Worm (Caenorhabditis elegans) whole organism, L2 larva: ENCODE data around the gene Y41G9A.6.

Experiments used
- ZK546.5 ChIP-seq: sonication (generic microtip); optimal IDR thresholded peaks from 2 replicates; lab custom pipeline; 2017; ENCODE audit warnings: missing biosample characterization, missing genetic modification characterization
- aly-2 ChIP-seq: fragments of 150-350 bp; optimal IDR thresholded peaks from 2 replicates; lab custom pipeline; 2014; ENCODE audit warnings: missing biosample characterization, missing genetic modification characterization
- ceh-82 ChIP-seq: fragments of 150-350 bp; optimal IDR thresholded peaks from 2 replicates; lab custom pipeline; 2014; ENCODE audit warnings: missing biosample characterization, missing genetic modification characterization
- elt-1 ChIP-seq: fragments of 150-350 bp; optimal IDR thresholded peaks from 2 replicates; lab custom pipeline; 2014; ENCODE audit warnings: missing biosample characterization, missing genetic modification characterization
- fos-1 ChIP-seq: fragments of 150-350 bp; optimal IDR thresholded peaks from 2 replicates; lab custom pipeline; 2014; ENCODE audit warnings: missing biosample characterization, missing genetic modification characterization
- lin-13 ChIP-seq: fragments of 150-350 bp; optimal IDR thresholded peaks from 2 replicates; lab custom pipeline; 2014; ENCODE audit warnings: missing biosample characterization, missing genetic modification reagents, missing genetic modification characterization
- mbf-1 ChIP-seq: sonication (generic microtip); optimal IDR thresholded peaks from 2 replicates; lab custom pipeline; 2017; ENCODE audit warnings: missing biosample characterization, missing genetic modification characterization
- nhr-23 ChIP-seq: fragments of 150-350 bp; optimal IDR thresholded peaks from 2 replicates; lab custom pipeline; 2014; ENCODE audit warnings: missing biosample characterization, missing genetic modification reagents, missing genetic modification characterization
- skn-1 ChIP-seq: sonication (generic microtip); optimal IDR thresholded peaks from 2 replicates; lab custom pipeline; 2017; ENCODE audit warnings: missing biosample characterization, missing genetic modification characterization
- snpc-4 ChIP-seq: fragments of 150-350 bp; optimal IDR thresholded peaks from 2 replicates; lab custom pipeline; 2014; ENCODE audit warnings: missing biosample characterization, missing genetic modification characterization
- ztf-11 ChIP-seq: sonication (generic microtip); optimal IDR thresholded peaks from 2 replicates; lab custom pipeline; 2017; ENCODE audit warnings: missing biosample characterization, missing genetic modification characterization

DNA sequence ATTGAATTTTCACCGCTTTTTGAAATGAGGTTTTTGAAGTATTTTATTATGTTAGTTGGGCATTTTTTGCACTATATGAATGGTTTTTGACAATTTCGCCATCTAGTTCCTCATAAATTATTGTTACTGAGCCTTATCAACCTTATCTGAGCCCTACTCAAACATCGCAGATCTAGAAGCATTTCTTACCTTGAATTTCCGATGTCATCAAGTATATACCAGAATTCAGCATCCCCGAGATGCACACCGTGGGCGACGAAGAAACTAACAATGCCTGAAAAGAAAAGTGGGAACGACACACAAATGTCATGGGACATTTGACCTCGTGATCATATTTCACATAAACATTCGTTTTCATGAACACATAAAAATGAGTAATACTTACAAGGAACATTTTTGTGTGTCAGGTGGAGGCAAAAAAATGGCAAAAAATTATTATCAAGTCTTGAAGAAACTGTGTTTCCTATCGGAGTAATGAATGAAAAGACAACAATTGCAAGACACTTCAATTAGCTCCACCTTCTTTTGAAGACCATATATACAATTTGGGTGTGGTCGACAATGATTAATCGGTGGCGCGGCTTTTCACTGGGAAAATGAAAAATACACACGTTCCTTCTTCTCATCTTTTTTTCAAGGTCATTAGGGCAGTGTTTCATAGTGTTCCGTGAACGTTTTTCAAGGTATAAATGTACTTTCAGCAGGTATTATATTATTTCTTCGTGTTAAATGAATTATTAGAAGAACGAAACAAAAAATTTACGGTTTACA lies 31.1 kb downstream of the Y41G9A.6 start:
- TF ChIP-seq lin-13 (GFP tag; lab: Kevin White, UChicago), result no peak
- no peak for TF ChIP-seq nhr-23 (tag; lab: Kevin White, UChicago)
- no peak for TF ChIP-seq skn-1 (tag; lab: Kevin White, UChicago)
- TF ChIP-seq ZK546.5, result no peak
- TF ChIP-seq mbf-1 (tag; lab: Kevin White, UChicago), result no peak
- TF ChIP-seq elt-1 (tag; lab: Kevin White, UChicago), result no peak
- TF ChIP-seq fos-1 (tag; lab: Kevin White, UChicago), result peak; percentile 48
- TF ChIP-seq snpc-4 (tag; lab: Kevin White, UChicago), result no peak
- TF ChIP-seq ztf-11 (tag; lab: Kevin White, UChicago), result no peak
- no peak for TF ChIP-seq ceh-82
- no peak for TF ChIP-seq aly-2 (tag; lab: Kevin White, UChicago)
